Fruit fly (Drosophila melanogaster) whole organism, adult: Measurements from ENCODE around the gene CG9021.

ENCODE experiments used
- CG11617 ChIP-seq: fragments of 200-800 bp; sonication (Bioruptor generic); optimal IDR thresholded peaks from 2 replicates; lab custom pipeline; 2017; ENCODE audit warnings: mild to moderate bottlenecking, missing biosample characterization, missing genetic modification reagents, missing genetic modification characterization
- CG12768 ChIP-seq: fragments of 200-800 bp; sonication (Bioruptor generic); optimal IDR thresholded peaks from 2 replicates; lab custom pipeline; 2017; ENCODE audit warnings: missing biosample characterization, missing genetic modification characterization, mild to moderate bottlenecking, moderate library complexity, missing genetic modification reagents
- CG14711 ChIP-seq: fragments of 200-800 bp; sonication (Bioruptor generic); optimal IDR thresholded peaks from 2 replicates; lab custom pipeline; 2018; ENCODE audit warnings: missing biosample characterization, mild to moderate bottlenecking, missing genetic modification characterization, moderate library complexity
- CG1620 ChIP-seq: fragments of 200-800 bp; sonication (Bioruptor generic); optimal IDR thresholded peaks from 2 replicates; lab custom pipeline; 2016; ENCODE audit warnings: missing biosample characterization, missing genetic modification characterization
- CG33017 ChIP-seq: fragments of 200-800 bp; sonication (Bioruptor generic); optimal IDR thresholded peaks from 2 replicates; lab custom pipeline; 2018; ENCODE audit warnings: missing biosample characterization, mild to moderate bottlenecking, missing genetic modification characterization, moderate library complexity
- CG5204 ChIP-seq: fragments of 200-800 bp; sonication (Bioruptor generic); optimal IDR thresholded peaks from 2 replicates; lab custom pipeline; 2016; ENCODE audit warnings: missing biosample characterization, missing genetic modification characterization
- CG7045 ChIP-seq: fragments of 200-800 bp; sonication (Bioruptor generic); optimal IDR thresholded peaks from 2 replicates; lab custom pipeline; 2017; ENCODE audit warnings: missing biosample characterization, mild to moderate bottlenecking, missing genetic modification characterization
- CG7101 ChIP-seq: fragments of 200-800 bp; sonication (Bioruptor generic); optimal IDR thresholded peaks from 2 replicates; lab custom pipeline; 2018; ENCODE audit warnings: missing biosample characterization, mild to moderate bottlenecking, missing genetic modification characterization, moderate library complexity
- Clk ChIP-seq: fragments of 200-800 bp; sonication (Bioruptor generic); optimal IDR thresholded peaks from 2 replicates; lab custom pipeline; 2017; ENCODE audit warnings: missing biosample characterization, missing genetic modification characterization
- Crg-1 ChIP-seq: fragments of 200-800 bp; sonication (Bioruptor generic); optimal IDR thresholded peaks from 2 replicates; lab custom pipeline; 2016; ENCODE audit warnings: missing biosample characterization, missing genetic modification characterization
- Hr96 ChIP-seq: fragments of 200-800 bp; sonication (Bioruptor generic); optimal IDR thresholded peaks from 2 replicates; lab custom pipeline; 2016; ENCODE audit warnings: missing biosample characterization, missing genetic modification characterization
- Mnt ChIP-seq: fragments of 200-800 bp; sonication (Bioruptor generic); optimal IDR thresholded peaks from 2 replicates; lab custom pipeline; 2016; ENCODE audit warnings: missing biosample characterization, mild to moderate bottlenecking, missing genetic modification characterization
- bab1 ChIP-seq: fragments of 200-800 bp; sonication (Bioruptor generic); optimal IDR thresholded peaks from 3 replicates; lab custom pipeline; 2019; ENCODE audit warnings: missing biosample characterization, mild to moderate bottlenecking, missing genetic modification characterization, moderate library complexity
- cic ChIP-seq: fragments of 200-800 bp; sonication (Bioruptor generic); optimal IDR thresholded peaks from 2 replicates; lab custom pipeline; 2017; ENCODE audit warnings: missing biosample characterization, mild to moderate bottlenecking, missing genetic modification characterization, moderate library complexity
- cnc ChIP-seq, 2 experiments: fragments of >200 bp; optimal IDR thresholded peaks; 2 replicates each; lab custom pipeline; 2017
- kay ChIP-seq: fragments of 200-800 bp; sonication (Bioruptor generic); peaks from one replicate; lab custom pipeline; 2016; ENCODE audit warnings: missing biosample characterization, missing genetic modification characterization, borderline replicate concordance
- ovo ChIP-seq: fragments of 200-800 bp; sonication (Bioruptor generic); optimal IDR thresholded peaks from 2 replicates; lab custom pipeline; 2016; ENCODE audit warnings: missing biosample characterization, missing genetic modification characterization
- pad ChIP-seq: fragments of 200-800 bp; sonication (Bioruptor generic); optimal IDR thresholded peaks from 3 replicates; lab custom pipeline; 2017; ENCODE audit warnings: missing biosample characterization, missing genetic modification characterization, mild to moderate bottlenecking, moderate library complexity, missing genetic modification reagents
- tj ChIP-seq: fragments of 200-800 bp; sonication (Bioruptor generic); optimal IDR thresholded peaks from 3 replicates; lab custom pipeline; 2017; ENCODE audit warnings: missing biosample characterization, mild to moderate bottlenecking, missing genetic modification characterization, moderate library complexity
- toe ChIP-seq: fragments of 200-800 bp; sonication (Bioruptor generic); optimal IDR thresholded peaks from 2 replicates; lab custom pipeline; 2016; ENCODE audit warnings: missing biosample characterization, missing genetic modification characterization

The CG9021 gene

dm6 chr2L:5925637-5926036 is 21.1 kb upstream of the CG9021 start, which contains the start of gene dsf:
TSS of gene dsf (plus strand) at chr2L:5925937.
- TF ChIP-seq Mnt (GFP tag; lab: Kevin White, UChicago) (no peak), bab1 (no peak), Crg-1 (no peak), ovo (GFP tag; lab: Kevin White, UChicago) (no peak), kay (no peak), CG14711 (no peak), Clk (no peak), tj (GFP tag; lab: Kevin White, UChicago) (no peak), cic (GFP tag; lab: Kevin White, UChicago) (no peak)

dm6 chr2L:5925164-5925563 is 20.7 kb upstream of the CG9021 start:
- TF ChIP-seq Hr96 (GFP tag; lab: Kevin White, UChicago) (no peak), Clk (no peak), CG12768 (GFP tag; lab: Kevin White, UChicago) (no peak), CG7045 (GFP tag; lab: Kevin White, UChicago) (no peak)

- TF ChIP-seq CG11617 (GFP tag; lab: Kevin White, UChicago) (no peak), Clk (no peak)
Observed at dm6 chr2L:5923603-5924138, 19.2 kb upstream of the CG9021 start, which contains the start of gene CG9016. TSS of gene CG9016 (minus strand) at chr2L:5923653.

- TF ChIP-seq CG5204 (GFP tag; lab: Kevin White, UChicago) (no peak), CG11617 (GFP tag; lab: Kevin White, UChicago) (no peak), Crg-1 (no peak), ovo (GFP tag; lab: Kevin White, UChicago) (no peak), cic (GFP tag; lab: Kevin White, UChicago) (no peak), kay (no peak)
Observed at dm6 chr2L:5910189-5910588, 5.7 kb upstream of the CG9021 start, which contains the start of gene CG14000. TSS of gene CG14000 (minus strand) at chr2L:5910289.

- TF ChIP-seq cic (GFP tag; lab: Kevin White, UChicago), result peak; percentile 97
- TF ChIP-seq Mnt (GFP tag; lab: Kevin White, UChicago), result no peak
- TF ChIP-seq CG5204 (GFP tag; lab: Kevin White, UChicago), result peak; percentile 14
- peak; percentile 56 for TF ChIP-seq Hr96 (GFP tag; lab: Kevin White, UChicago)
- peak; percentile 84 for TF ChIP-seq tj (GFP tag; lab: Kevin White, UChicago)
- TF ChIP-seq CG7101 (tag; lab: Kevin White, UChicago), result peak; percentile 47
- TF ChIP-seq CG11617 (GFP tag; lab: Kevin White, UChicago), result no peak
- TF ChIP-seq CG12768 (GFP tag; lab: Kevin White, UChicago), result peak; percentile 40
- TF ChIP-seq ovo (GFP tag; lab: Kevin White, UChicago), result peak; percentile 82
- TF ChIP-seq kay, result peak; percentile 71
- TF ChIP-seq CG14711, result peak; percentile 27
- peak; percentile 9 for TF ChIP-seq toe
- peak; percentile 55 for TF ChIP-seq bab1
- TF ChIP-seq cnc (optimal IDR thresholded peaks at IDR 0.05; lab: Kevin White, UChicago), result no peak
- peak; percentile 18 for TF ChIP-seq CG7045 (GFP tag; lab: Kevin White, UChicago)
- TF ChIP-seq Clk, result no peak
- TF ChIP-seq CG33017 (tag; lab: Kevin White, UChicago), result no peak
- TF ChIP-seq CG1620 (GFP tag; lab: Kevin White, UChicago), result peak; percentile 58
- peak; percentile 52 for TF ChIP-seq Crg-1
- peak; percentile 57 for TF ChIP-seq pad (GFP tag; lab: Kevin White, UChicago)
Observed at dm6 chr2L:5906893-5907850, 2.7 kb upstream of the CG9021 start, which contains the start of gene bchs. TSS of gene bchs (plus strand) at chr2L:5907169.

- TF ChIP-seq CG33017 (tag; lab: Kevin White, UChicago) (no peak), CG12768 (GFP tag; lab: Kevin White, UChicago) (no peak), cnc (optimal IDR thresholded peaks at IDR 0.05; lab: Kevin White, UChicago) (no peak), pad (GFP tag; lab: Kevin White, UChicago) (no peak), Mnt (GFP tag; lab: Kevin White, UChicago) (no peak), CG5204 (GFP tag; lab: Kevin White, UChicago) (no peak), ovo (GFP tag; lab: Kevin White, UChicago) (no peak), Clk (no peak), bab1 (no peak), CG14711 (no peak), CG7045 (GFP tag; lab: Kevin White, UChicago) (no peak), CG7101 (tag; lab: Kevin White, UChicago) (no peak), CG11617 (GFP tag; lab: Kevin White, UChicago) (no peak), toe (no peak), tj (GFP tag; lab: Kevin White, UChicago) (no peak), kay (no peak), Crg-1 (no peak), Hr96 (GFP tag; lab: Kevin White, UChicago) (no peak), cic (GFP tag; lab: Kevin White, UChicago) (no peak)
Observed at dm6 chr2L:5902898-5903297, 1.6 kb downstream of the CG9021 start.
